Worm (Caenorhabditis elegans) whole organism, L4 larva: ENCODE data around the gene Y39C12A.9.

ENCODE experiments used
- D1046.2 ChIP-seq: fragments of 200-800 bp; sonication (Bioruptor generic); IDR thresholded peaks from 2 replicates; pipeline ENCODE4 v1.3.6; 2022; ENCODE audit warnings: missing genetic modification characterization, missing compliant biosample characterization
- R02D3.7 ChIP-seq: fragments of 150-350 bp; sonication (generic microtip); optimal IDR thresholded peaks from 3 replicates; lab custom pipeline; 2014; ENCODE audit warnings: missing biosample characterization, missing genetic modification characterization
- Y5F2A.4 ChIP-seq: fragments of 200-800 bp; sonication (Bioruptor generic); optimal IDR thresholded peaks from 2 replicates; lab custom pipeline; 2018; ENCODE audit warnings: mild to moderate bottlenecking, missing genetic modification characterization, missing compliant biosample characterization
- ZK546.5 ChIP-seq, 2 experiments: sonication (generic microtip); optimal IDR thresholded peaks; 2 replicates each; lab custom pipeline; 2017; ENCODE audit warnings: missing biosample characterization in 2 of 2, missing genetic modification characterization in 2 of 2
- aha-1 ChIP-seq: fragments of 150-350 bp; peaks from one replicate; lab custom pipeline; 2014; ENCODE audit warnings: missing biosample characterization, missing genetic modification characterization
- ama-1 ChIP-seq: fragments of 150-350 bp; optimal IDR thresholded peaks from 2 replicates; lab custom pipeline; 2014; ENCODE audit warnings: inconsistent platforms, mixed read lengths
- arid-1 ChIP-seq: fragments of 200-800 bp; sonication (Bioruptor generic); conservative IDR thresholded peaks from 2 replicates; pipeline ENCODE4 v1.3.6; 2022; ENCODE audit warnings: missing genetic modification reagents, missing genetic modification characterization, missing compliant biosample characterization
- ceh-20 ChIP-seq: fragments of 200-800 bp; sonication (Bioruptor generic); IDR thresholded peaks from 2 replicates; pipeline ENCODE4 v1.3.6; 2022; ENCODE audit warnings: missing genetic modification reagents, missing genetic modification characterization, missing compliant biosample characterization
- ceh-28 ChIP-seq: fragments of 150-350 bp; optimal IDR thresholded peaks from 2 replicates; lab custom pipeline; 2014; ENCODE audit warnings: missing biosample characterization, missing genetic modification reagents, missing genetic modification characterization
- ceh-32 ChIP-seq: sonication (generic microtip); optimal IDR thresholded peaks from 2 replicates; lab custom pipeline; 2016; ENCODE audit warnings: mild to moderate bottlenecking, missing genetic modification characterization, missing compliant biosample characterization; ENCODE audit not compliant: poor library complexity
- ceh-82 ChIP-seq: sonication (generic microtip); optimal IDR thresholded peaks from 2 replicates; lab custom pipeline; 2017; ENCODE audit warnings: missing biosample characterization, missing genetic modification characterization
- daf-8 ChIP-seq: fragments of 200-800 bp; sonication (Bioruptor generic); IDR thresholded peaks from 2 replicates; pipeline ENCODE4 v1.3.6; 2022; ENCODE audit warnings: missing genetic modification characterization, missing compliant biosample characterization
- dmd-6 ChIP-seq: fragments of 200-800 bp; sonication (Bioruptor generic); IDR thresholded peaks from 2 replicates; pipeline ENCODE4 v1.3.6; 2022; ENCODE audit warnings: missing genetic modification reagents, missing genetic modification characterization, missing compliant biosample characterization
- dpl-1 ChIP-seq: fragments of 150-350 bp; optimal IDR thresholded peaks from 2 replicates; lab custom pipeline; 2014; ENCODE audit warnings: missing biosample characterization, missing genetic modification reagents, missing genetic modification characterization
- dve-1 ChIP-seq: sonication (generic microtip); optimal IDR thresholded peaks from 2 replicates; lab custom pipeline; 2017; ENCODE audit warnings: antibody characterized with exemption, mild to moderate bottlenecking, missing genetic modification characterization, missing compliant biosample characterization; ENCODE audit not compliant: insufficient read depth
- egl-27 ChIP-seq: sonication (generic microtip); optimal IDR thresholded peaks from 3 replicates; lab custom pipeline; 2017; ENCODE audit warnings: missing biosample characterization, missing genetic modification reagents, missing genetic modification characterization
- egl-43 ChIP-seq: fragments of 200-800 bp; sonication (Bioruptor generic); IDR thresholded peaks from 2 replicates; pipeline ENCODE4 v1.3.6; 2022; ENCODE audit warnings: missing genetic modification reagents, missing genetic modification characterization, missing compliant biosample characterization
- fos-1 ChIP-seq: fragments of 150-350 bp; optimal IDR thresholded peaks from 2 replicates; lab custom pipeline; 2014; ENCODE audit warnings: missing biosample characterization, missing genetic modification characterization
- gei-8 ChIP-seq: fragments of 200-800 bp; sonication (Bioruptor generic); optimal IDR thresholded peaks from 2 replicates; lab custom pipeline; 2018; ENCODE audit warnings: mild to moderate bottlenecking, missing genetic modification characterization, missing compliant biosample characterization
- hif-1 ChIP-seq, 2 experiments: sonication (generic microtip); optimal IDR thresholded peaks; 2 replicates each; lab custom pipeline; 2016 to 2017; ENCODE audit warnings: missing compliant biosample characterization in 2 of 2, missing genetic modification characterization in 2 of 2, missing genetic modification reagents in 2 of 2, missing genotype in 2 of 2, mild to moderate bottlenecking in 1 of 2
- hlh-30 ChIP-seq: sonication (generic microtip); optimal IDR thresholded peaks from 2 replicates; lab custom pipeline; 2017; ENCODE audit warnings: antibody characterized with exemption, mild to moderate bottlenecking, missing genetic modification characterization, missing compliant biosample characterization; ENCODE audit not compliant: insufficient read depth
- hmg-1.1 ChIP-seq: fragments of 200-800 bp; sonication (Bioruptor generic); IDR thresholded peaks from 2 replicates; pipeline ENCODE4 v1.3.6; 2022; ENCODE audit warnings: missing genetic modification reagents, missing genetic modification characterization, missing compliant biosample characterization
- jun-1 ChIP-seq: fragments of 150-350 bp; optimal IDR thresholded peaks from 2 replicates; lab custom pipeline; 2014; ENCODE audit warnings: missing biosample characterization, missing genetic modification reagents, missing genetic modification characterization
- lim-7 ChIP-seq: fragments of 200-800 bp; sonication (Bioruptor generic); IDR thresholded peaks from 2 replicates; pipeline ENCODE4 v1.3.6; 2022; ENCODE audit warnings: missing genetic modification characterization, missing compliant biosample characterization
- lsy-2 ChIP-seq, 2 experiments: fragments of 150-350 bp in 1 of 2; sonication (generic microtip) in 1 of 2; optimal IDR thresholded peaks; 2 replicates each; lab custom pipeline; 2014 to 2017; ENCODE audit warnings: missing biosample characterization in 2 of 2, missing genetic modification characterization in 2 of 2
- madf-5 ChIP-seq, 2 experiments: fragments of 200-800 bp; sonication (Bioruptor generic); IDR thresholded peaks; 2 replicates each; pipeline ENCODE4 v1.3.6; 2022; ENCODE audit warnings: missing compliant biosample characterization in 2 of 2, missing genetic modification characterization in 2 of 2
- mdl-1 ChIP-seq, 2 experiments: fragments of 150-350 bp in 1 of 2; sonication (generic microtip) in 1 of 2; optimal IDR thresholded peaks; 2 replicates each; lab custom pipeline; 2014 to 2017; ENCODE audit warnings: missing biosample characterization in 2 of 2, missing genetic modification characterization in 2 of 2
- mep-1 ChIP-seq: fragments of 150-350 bp; sonication (generic microtip); optimal IDR thresholded peaks from 3 replicates; lab custom pipeline; 2014; ENCODE audit warnings: missing biosample characterization, missing genetic modification characterization
- mes-2 ChIP-seq: sonication (generic microtip); optimal IDR thresholded peaks from 2 replicates; lab custom pipeline; 2016; ENCODE audit warnings: missing genotype, mild to moderate bottlenecking, missing genetic modification characterization, missing compliant biosample characterization; ENCODE audit not compliant: poor library complexity, severe bottlenecking
- nhr-102 ChIP-seq: sonication (generic microtip); optimal IDR thresholded peaks from 2 replicates; lab custom pipeline; 2016; ENCODE audit warnings: mild to moderate bottlenecking, missing genetic modification characterization, moderate library complexity, missing compliant biosample characterization
- nhr-6 ChIP-seq: fragments of 150-350 bp; optimal IDR thresholded peaks from 2 replicates; lab custom pipeline; 2014; ENCODE audit warnings: missing biosample characterization, missing genetic modification characterization
- nhr-76 ChIP-seq: fragments of 150-350 bp; optimal IDR thresholded peaks from 2 replicates; lab custom pipeline; 2014; ENCODE audit warnings: missing biosample characterization, missing genetic modification characterization
- nhr-77 ChIP-seq: fragments of 150-350 bp; optimal IDR thresholded peaks from 2 replicates; lab custom pipeline; 2014; ENCODE audit warnings: missing biosample characterization, missing genetic modification characterization
- pha-4 ChIP-seq, 2 experiments: fragments of 150-350 bp in 1 of 2; fragments of 200-800 bp in 1 of 2; sonication (Bioruptor generic) in 1 of 2; IDR thresholded peaks in 1 of 2; optimal IDR thresholded peaks in 1 of 2; 2 replicates each; pipeline versions ENCODE4 v1.3.6 to Lab custom; 2014 to 2022; ENCODE audit warnings: missing genetic modification characterization in 2 of 2, missing genetic modification reagents in 2 of 2, missing biosample characterization in 1 of 2, missing compliant biosample characterization in 1 of 2
- rbr-2 ChIP-seq: sonication (generic microtip); optimal IDR thresholded peaks from 2 replicates; lab custom pipeline; 2016; ENCODE audit warnings: missing genotype, missing genetic modification characterization, missing compliant biosample characterization
- skn-1 ChIP-seq: fragments of 150-350 bp; optimal IDR thresholded peaks from 2 replicates; lab custom pipeline; 2014; ENCODE audit warnings: missing biosample characterization, missing genetic modification characterization
- tag-97 ChIP-seq: fragments of 200-800 bp; sonication (Bioruptor generic); IDR thresholded peaks from 2 replicates; pipeline ENCODE4 v1.3.6; 2022; ENCODE audit warnings: missing genetic modification characterization, missing compliant biosample characterization
- unc-130 ChIP-seq: sonication (generic microtip); optimal IDR thresholded peaks from 2 replicates; lab custom pipeline; 2016; ENCODE audit warnings: missing genetic modification reagents, missing genetic modification characterization, missing compliant biosample characterization
- ztf-11 ChIP-seq: fragments of 150-350 bp; optimal IDR thresholded peaks from 2 replicates; lab custom pipeline; 2014; ENCODE audit warnings: missing biosample characterization, missing genetic modification characterization

Gene Y39C12A.9

DNA sequence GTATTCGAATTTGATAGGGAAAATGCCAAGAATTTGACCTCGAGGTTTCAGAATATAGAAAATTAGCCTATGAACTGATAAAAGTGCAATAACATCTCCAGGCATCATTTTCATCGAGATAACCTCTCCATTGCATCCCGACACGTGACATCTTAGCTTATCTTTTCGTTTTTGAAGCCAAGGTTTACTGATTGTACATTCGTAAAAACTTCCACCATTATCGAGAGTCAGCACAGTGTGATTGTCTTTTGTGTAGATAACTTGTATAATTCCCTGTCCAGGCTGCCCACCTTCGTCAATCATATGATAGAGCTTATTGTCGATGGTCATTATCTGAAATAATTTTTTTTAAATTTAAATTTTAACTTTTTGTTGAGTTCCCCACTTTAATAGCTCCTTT, 15.4 kb upstream of the Y39C12A.9 start:
- no peak for TF ChIP-seq egl-27 (tag; lab: Kevin White, UChicago)
- TF ChIP-seq ceh-28 (tag; lab: Kevin White, UChicago) = no peak
- no peak for TF ChIP-seq ama-1 (lab: Kevin White, UChicago)
- TF ChIP-seq lim-7 (GFP tag; lab: Robert Waterston, UW) = no peak
- no peak for TF ChIP-seq nhr-102 (tag; lab: Kevin White, UChicago)

- no peak for TF ChIP-seq dve-1
- TF ChIP-seq aha-1 (tag; lab: Kevin White, UChicago) = peak; percentile 9
- TF ChIP-seq ceh-82 = no peak
- no peak for TF ChIP-seq mdl-1 (tag; optimal IDR thresholded peaks at IDR 0.05; lab: Kevin White, UChicago)
These were observed 11.4 kb upstream of the Y39C12A.9 start, which contains the start of gene C42C1.3 for ce11 chrIV:12270392-12270791. Gene C42C1.3 (minus strand): TSS chrIV:12270492.

ce11 chrIV:12268272-12269045, 9.4 kb upstream of the Y39C12A.9 start, which contains the start of the genes ppm-1.H and rpl-34:
Gene ppm-1.H (minus strand): TSS chrIV:12268322.
Gene rpl-34 (plus strand): TSS chrIV:12268995.
- TF ChIP-seq ZK546.5 (tag; optimal IDR thresholded peaks at IDR 0.05; lab: Kevin White, UChicago) (no peak), mdl-1 (tag; optimal IDR thresholded peaks at IDR 0.05; lab: Kevin White, UChicago) (peak in 1 of 2 experiments; percentile 43), ceh-32 (tag; lab: Kevin White, UChicago) (no peak), ztf-11 (no peak), tag-97 (GFP tag; lab: Robert Waterston, UW) (no peak), hlh-30 (tag; lab: Kevin White, UChicago) (peak; percentile 78), fos-1 (tag; lab: Kevin White, UChicago) (no peak), R02D3.7 (tag; lab: Kevin White, UChicago) (peak; percentile 66), egl-43 (GFP tag; lab: Robert Waterston, UW) (no peak), mep-1 (tag; lab: Kevin White, UChicago) (peak; percentile 67), nhr-102 (tag; lab: Kevin White, UChicago) (no peak), pha-4 (GFP tag; IDR thresholded peaks at IDR 0.05; lab: Robert Waterston, UW) (no peak), pha-4 (tag; optimal IDR thresholded peaks at IDR 0.05; lab: Kevin White, UChicago) (peak; percentile 48), arid-1 (GFP tag; lab: Robert Waterston, UW) (no peak), gei-8 (GFP tag; lab: Kevin White, UChicago) (no peak), rbr-2 (tag; lab: Kevin White, UChicago) (peak; percentile 54), ceh-20 (GFP tag; lab: Robert Waterston, UW) (no peak), madf-5 (GFP tag; IDR thresholded peaks at IDR 0.05; lab: Robert Waterston, UW) (no peak), D1046.2 (GFP tag; lab: Robert Waterston, UW) (peak; percentile 94), skn-1 (tag; lab: Kevin White, UChicago) (no peak), nhr-76 (tag; lab: Kevin White, UChicago) (no peak), lsy-2 (tag; optimal IDR thresholded peaks at IDR 0.05; lab: Kevin White, UChicago) (peak; percentile 90 to 98), Y5F2A.4 (GFP tag; lab: Kevin White, UChicago) (no peak), nhr-6 (tag; lab: Kevin White, UChicago) (peak; percentile 68), unc-130 (peak; percentile 2), nhr-77 (peak; percentile 1), jun-1 (tag; lab: Kevin White, UChicago) (no peak), hmg-1.1 (GFP tag; lab: Robert Waterston, UW) (0 out of 2 replicates have a peak, but pooled peaks have one; percentile 30), dmd-6 (GFP tag; lab: Robert Waterston, UW) (no peak), dpl-1 (GFP tag; lab: Kevin White, UChicago) (peak; percentile 56), hif-1 (tag; optimal IDR thresholded peaks at IDR 0.05; lab: Kevin White, UChicago) (peak in 1 of 2 experiments; percentile 39), mes-2 (tag; lab: Kevin White, UChicago) (peak; percentile 78), daf-8 (GFP tag; lab: Robert Waterston, UW) (no peak)
